Worm (Caenorhabditis elegans): ENCODE data around the gene C08H9.16.

Gene C08H9.16

DNA sequence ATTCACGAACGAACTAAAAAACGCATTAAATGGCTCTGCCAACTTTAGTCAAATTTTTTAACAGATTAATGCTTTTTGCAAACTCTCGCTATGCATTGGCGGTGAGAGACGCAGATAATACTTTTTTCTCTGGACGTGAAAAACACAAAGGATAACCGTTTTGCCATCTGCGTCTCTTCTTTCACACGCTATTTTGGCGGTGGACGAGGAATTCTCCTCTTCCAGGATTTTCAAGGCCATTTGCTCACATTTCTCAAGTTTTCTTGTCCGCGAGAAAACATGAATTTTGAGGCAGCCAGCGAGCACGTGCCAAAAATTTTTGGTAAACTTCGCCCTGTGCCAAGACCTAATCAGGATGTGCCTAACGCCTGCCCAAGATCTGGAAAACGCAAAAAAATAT is 38.4 kb downstream of the C08H9.16 start:
- TF ChIP-seq elt-1 (tag; optimal IDR thresholded peaks at IDR 0.05; ENCODE audit: borderline replicate concordance, insufficient read depth) (no peak), M03D4.4 (tag; optimal IDR thresholded peaks at IDR 0.05) (no peak)

DNA sequence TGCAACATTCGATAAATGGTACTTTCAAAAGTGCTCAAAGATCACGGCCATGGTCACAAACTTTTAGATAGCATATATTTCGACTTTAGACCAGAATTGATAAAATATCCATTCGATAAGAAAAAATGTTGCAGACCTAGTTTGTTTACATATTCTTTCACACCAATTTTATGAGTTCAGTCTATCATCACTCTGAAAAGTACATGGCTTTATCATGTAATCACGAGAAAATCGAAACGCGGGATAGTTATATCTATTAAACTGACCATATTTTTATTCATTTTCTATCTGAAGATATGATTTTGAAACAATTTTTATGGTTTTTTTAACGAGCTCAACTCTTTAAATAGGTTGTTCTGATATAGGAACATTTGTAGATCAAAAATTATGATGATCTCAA is 38.9 kb downstream of the C08H9.16 start, which contains the start of gene pho-11:
Gene pho-11, plus strand, starts transcription at position 374 of the 400 bp plus-strand sequence.
- no peak for TF ChIP-seq ceh-43 (GFP tag; optimal IDR thresholded peaks at IDR 0.05)
- TF ChIP-seq mep-1 (tag; optimal IDR thresholded peaks at IDR 0.05): no peak
- TF ChIP-seq blmp-1 (tag; optimal IDR thresholded peaks at IDR 0.05): no peak
- TF ChIP-seq ham-2 (GFP tag; optimal IDR thresholded peaks at IDR 0.05): no peak
- no peak for TF ChIP-seq unc-62 (GFP tag; optimal IDR thresholded peaks at IDR 0.05)
- TF ChIP-seq nhr-76 (tag; optimal IDR thresholded peaks at IDR 0.05): no peak
- no peak for TF ChIP-seq pha-4 (tag; optimal IDR thresholded peaks at IDR 0.05)
- no peak for TF ChIP-seq M03D4.4 (tag; optimal IDR thresholded peaks at IDR 0.05)
- no peak for TF ChIP-seq nhr-12 (tag; optimal IDR thresholded peaks at IDR 0.05)
- no peak for TF ChIP-seq unc-120 (tag; optimal IDR thresholded peaks at IDR 0.05; ENCODE audit: poor library complexity, severe bottlenecking)
- TF ChIP-seq lin-13 (tag; optimal IDR thresholded peaks at IDR 0.05): no peak
- no peak for TF ChIP-seq sptf-1 (tag; optimal IDR thresholded peaks at IDR 0.05)
- TF ChIP-seq nhr-2 (tag; optimal IDR thresholded peaks at IDR 0.05): no peak
- no peak for TF ChIP-seq lin-32 (GFP tag; optimal IDR thresholded peaks at IDR 0.05)
- no peak for TF ChIP-seq nhr-28 (tag; optimal IDR thresholded peaks at IDR 0.05)
- TF ChIP-seq hlh-1 (tag; optimal IDR thresholded peaks at IDR 0.05): no peak

DNA sequence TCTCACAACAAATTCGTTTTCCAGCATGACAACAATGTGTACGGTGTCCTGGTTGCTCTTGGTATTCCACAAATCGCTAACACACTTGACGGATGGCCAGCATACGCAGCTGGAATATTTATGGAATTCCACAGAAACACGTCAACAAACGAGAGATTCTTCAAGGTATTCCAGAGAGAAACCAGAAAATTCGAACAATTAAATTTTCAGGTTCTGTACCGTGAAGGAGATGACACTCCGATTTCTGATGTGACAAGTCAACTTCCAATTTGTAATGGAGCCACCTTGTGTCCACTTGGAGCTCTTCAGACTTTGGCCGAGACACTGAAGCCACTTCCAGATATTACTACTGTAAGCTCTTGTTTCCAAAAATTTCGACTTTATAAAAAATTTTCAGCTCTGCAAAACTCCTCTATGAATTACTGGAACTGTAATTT is 41.4 kb downstream of the C08H9.16 start:
- TF ChIP-seq ceh-43 (GFP tag; optimal IDR thresholded peaks at IDR 0.05) (no peak), nhr-2 (tag; optimal IDR thresholded peaks at IDR 0.05) (no peak), unc-62 (GFP tag; optimal IDR thresholded peaks at IDR 0.05) (no peak), snpc-4 (tag; optimal IDR thresholded peaks at IDR 0.05) (no peak), unc-39 (tag; optimal IDR thresholded peaks at IDR 0.05) (no peak), nhr-76 (tag; optimal IDR thresholded peaks at IDR 0.05) (no peak), sptf-1 (tag; optimal IDR thresholded peaks at IDR 0.05) (no peak), ceh-83 (GFP tag; optimal IDR thresholded peaks at IDR 0.05) (no peak), lsy-2 (tag; optimal IDR thresholded peaks at IDR 0.05) (no peak), mls-2 (tag; optimal IDR thresholded peaks at IDR 0.05) (no peak), elt-1 (tag; optimal IDR thresholded peaks at IDR 0.05; ENCODE audit: borderline replicate concordance, insufficient read depth) (no peak), flh-1 (GFP tag; optimal IDR thresholded peaks at IDR 0.05) (no peak), nhr-237 (tag; optimal IDR thresholded peaks at IDR 0.05) (no peak)

DNA sequence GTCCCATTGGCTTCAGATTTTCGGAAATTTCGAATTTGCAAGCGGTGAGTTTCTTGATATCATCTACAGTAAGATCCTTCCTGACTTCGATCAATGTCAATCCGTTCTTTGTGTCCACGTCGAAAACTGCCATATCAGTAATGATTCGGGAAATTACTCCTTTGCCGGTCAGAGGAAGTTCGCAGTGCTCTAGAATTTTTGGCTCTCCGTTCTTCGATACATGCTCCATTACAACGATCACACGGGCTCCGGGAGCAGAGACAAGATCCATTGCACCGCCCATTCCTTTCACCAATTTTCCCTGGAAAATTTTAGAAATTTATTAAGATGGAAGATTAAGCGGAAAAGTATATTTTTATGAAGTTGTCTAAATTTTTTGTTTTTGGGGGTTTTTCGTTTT is 42.0 kb downstream of the C08H9.16 start:
- no peak for TF ChIP-seq unc-39 (tag; optimal IDR thresholded peaks at IDR 0.05)
- TF ChIP-seq sptf-1 (tag; optimal IDR thresholded peaks at IDR 0.05): no peak
- TF ChIP-seq ceh-83 (GFP tag; optimal IDR thresholded peaks at IDR 0.05): no peak
- no peak for TF ChIP-seq blmp-1 (tag; optimal IDR thresholded peaks at IDR 0.05)
- TF ChIP-seq lsy-2 (tag; optimal IDR thresholded peaks at IDR 0.05): no peak
- TF ChIP-seq ceh-39 (tag; optimal IDR thresholded peaks at IDR 0.05): no peak
- TF ChIP-seq nhr-28 (tag; optimal IDR thresholded peaks at IDR 0.05): no peak
- no peak for TF ChIP-seq nhr-2 (tag; optimal IDR thresholded peaks at IDR 0.05)
- no peak for TF ChIP-seq ztf-11 (tag; optimal IDR thresholded peaks at IDR 0.05)
- TF ChIP-seq mab-5 (tag; optimal IDR thresholded peaks at IDR 0.05): no peak
- no peak for TF ChIP-seq mls-2 (tag; optimal IDR thresholded peaks at IDR 0.05)
- no peak for TF ChIP-seq zip-8 (tag; optimal IDR thresholded peaks at IDR 0.05)
- no peak for TF ChIP-seq ces-1 (GFP tag; optimal IDR thresholded peaks at IDR 0.05)
- TF ChIP-seq elt-3 (tag; optimal IDR thresholded peaks at IDR 0.05): no peak
- TF ChIP-seq cnd-1 (tag; optimal IDR thresholded peaks at IDR 0.05): no peak
- TF ChIP-seq drap-1 (GFP tag; optimal IDR thresholded peaks at IDR 0.05): no peak
- no peak for TF ChIP-seq unc-62 (GFP tag; optimal IDR thresholded peaks at IDR 0.05)

DNA sequence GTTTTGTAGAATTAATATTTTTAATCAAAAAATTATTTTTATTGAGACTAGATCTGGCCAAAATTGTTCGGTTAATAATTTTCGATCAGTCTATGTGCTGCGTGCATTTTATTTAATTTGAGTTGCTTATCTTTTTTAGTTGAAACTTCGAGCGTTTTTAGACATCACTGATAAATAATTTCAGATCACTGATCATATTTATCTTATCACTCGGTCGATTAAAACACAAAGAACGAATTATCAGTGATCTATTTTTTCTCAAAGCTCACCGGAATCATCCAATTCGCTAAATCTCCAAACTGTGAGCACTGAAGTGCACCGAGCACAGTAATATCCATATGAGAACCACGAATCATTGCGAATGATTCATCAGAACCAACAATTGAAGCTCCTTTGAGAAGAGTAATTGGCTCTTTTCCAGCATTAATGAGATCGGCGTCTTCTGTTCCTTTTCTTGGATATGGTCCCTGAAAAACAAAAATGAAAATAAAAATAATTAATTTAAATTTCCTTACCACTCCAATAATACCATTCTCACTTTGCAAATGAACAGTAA is 42.5 kb downstream of the C08H9.16 start:
- no peak for TF ChIP-seq drap-1 (GFP tag; optimal IDR thresholded peaks at IDR 0.05)

All from whole organism, mixed stage, embryonic.